Fruit fly (Drosophila melanogaster) whole organism: Measurements from ENCODE around the gene Acp76A.

Experiments
- CG8478 ChIP-seq: fragments of >200 bp; optimal IDR thresholded peaks from 2 replicates; lab custom pipeline; 2018; ENCODE audit warnings: inconsistent platforms
- Dll ChIP-seq: fragments of >200 bp; optimal IDR thresholded peaks from 2 replicates; lab custom pipeline; 2017
- EcR ChIP-seq, 2 experiments: fragments of >200 bp; optimal IDR thresholded peaks; 2 replicates each; lab custom pipeline; 2017; ENCODE audit warnings: missing biosample characterization in 2 of 2, missing genetic modification characterization in 2 of 2, missing genetic modification reagents in 2 of 2
- pan ChIP-seq: fragments of >200 bp; optimal IDR thresholded peaks from 2 replicates; lab custom pipeline; 2017
- psq ChIP-seq: fragments of >200 bp; optimal IDR thresholded peaks from 2 replicates; lab custom pipeline; 2017
- usp ChIP-seq: fragments of >200 bp; optimal IDR thresholded peaks from 2 replicates; lab custom pipeline; 2017; ENCODE audit warnings: missing biosample characterization, missing genetic modification characterization, mixed read lengths

- TF ChIP-seq EcR (GFP tag; optimal IDR thresholded peaks at IDR 0.05; lab: Kevin White, UChicago) (no peak), CG8478 (lab: Kevin White, UChicago) (no peak), usp (no peak), pan (lab: Kevin White, UChicago) (no peak), psq (lab: Kevin White, UChicago) (no peak), Dll (no peak)
Observed at dm6 chr3L:19011174-19011573, 40.7 kb downstream of the Acp76A start.
